Worm (Caenorhabditis elegans): ENCODE measurements around the gene nspb-8.

DNA sequence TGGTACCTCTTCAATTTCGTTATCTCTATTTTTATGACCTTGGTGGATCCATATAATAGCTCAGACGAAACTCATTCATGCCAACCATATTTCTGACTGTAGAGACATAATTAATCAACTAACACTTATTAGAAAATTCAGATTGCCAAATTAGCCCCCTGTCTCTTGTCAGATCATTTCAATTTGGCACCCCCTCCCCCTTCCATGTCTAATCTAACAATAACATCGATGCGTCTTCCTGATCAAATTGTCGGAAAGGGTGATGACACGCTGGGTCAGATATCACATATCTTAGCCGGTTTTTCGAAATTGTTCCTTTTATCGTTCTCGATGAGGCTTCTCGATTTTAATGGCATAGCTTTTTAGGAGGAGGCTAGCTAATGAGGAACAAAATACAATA, 30.9 kb upstream of the nspb-8 start:
- TF ChIP-seq flt-1 (GFP tag; IDR thresholded peaks at IDR 0.05) (no peak), tab-1 (GFP tag; IDR thresholded peaks at IDR 0.05) (no peak), ztf-23 (GFP tag; IDR thresholded peaks at IDR 0.05) (no peak), T22C8.4 (GFP tag; IDR thresholded peaks at IDR 0.05) (no peak), ztf-29 (GFP tag; IDR thresholded peaks at IDR 0.05) (no peak), cog-1 (tag; optimal IDR thresholded peaks at IDR 0.05) (no peak), ref-1 (GFP tag; conservative IDR thresholded peaks at IDR 0.05) (no peak), med-1 (GFP tag; optimal IDR thresholded peaks at IDR 0.05; ENCODE audit: insufficient read depth) (no peak)

Data from whole organism, midembryonic.